Worm (Caenorhabditis elegans) whole organism, late embryonic: ENCODE measurements around the gene F49C5.3.

Experiments used
- F13H6.1 ChIP-seq: sonication (generic microtip); optimal IDR thresholded peaks from 2 replicates; lab custom pipeline; 2016; ENCODE audit warnings: missing genetic modification characterization, missing compliant biosample characterization
- ama-1 ChIP-seq: fragments of 150-350 bp; optimal IDR thresholded peaks from 2 replicates; lab custom pipeline; 2014
- ceh-14 ChIP-seq: sonication (generic microtip); optimal IDR thresholded peaks from 2 replicates; lab custom pipeline; 2016; ENCODE audit warnings: missing genotype, missing genetic modification characterization, missing compliant biosample characterization
- ceh-24 ChIP-seq: sonication (generic microtip); optimal IDR thresholded peaks from 2 replicates; lab custom pipeline; 2016; ENCODE audit warnings: mild to moderate bottlenecking, missing genetic modification characterization, missing compliant biosample characterization
- gmeb-2 ChIP-seq: sonication (generic microtip); optimal IDR thresholded peaks from 2 replicates; lab custom pipeline; 2016; ENCODE audit warnings: missing genetic modification characterization, inconsistent platforms, missing compliant biosample characterization
- hlh-8 ChIP-seq: sonication (generic microtip); optimal IDR thresholded peaks from 2 replicates; lab custom pipeline; 2016; ENCODE audit warnings: missing genotype, missing genetic modification characterization, missing compliant biosample characterization
- lim-6 ChIP-seq: sonication (generic microtip); optimal IDR thresholded peaks from 2 replicates; lab custom pipeline; 2016; ENCODE audit warnings: missing genetic modification characterization, missing compliant biosample characterization
- lin-11 ChIP-seq: fragments of 200-800 bp; sonication (Bioruptor generic); optimal IDR thresholded peaks from 2 replicates; lab custom pipeline; 2018; ENCODE audit warnings: mild to moderate bottlenecking, missing genetic modification characterization, missing compliant biosample characterization
- pha-4 ChIP-seq: fragments of 150-350 bp; optimal IDR thresholded peaks from 2 replicates; lab custom pipeline; 2018; ENCODE audit warnings: missing biosample characterization, missing genetic modification reagents, missing genetic modification characterization
- sox-2 ChIP-seq: fragments of 200-800 bp; sonication (Bioruptor generic); IDR thresholded peaks from 2 replicates; pipeline ENCODE4 v1.3.6; 2022; ENCODE audit warnings: missing genetic modification reagents, missing genetic modification characterization, missing compliant biosample characterization

DNA sequence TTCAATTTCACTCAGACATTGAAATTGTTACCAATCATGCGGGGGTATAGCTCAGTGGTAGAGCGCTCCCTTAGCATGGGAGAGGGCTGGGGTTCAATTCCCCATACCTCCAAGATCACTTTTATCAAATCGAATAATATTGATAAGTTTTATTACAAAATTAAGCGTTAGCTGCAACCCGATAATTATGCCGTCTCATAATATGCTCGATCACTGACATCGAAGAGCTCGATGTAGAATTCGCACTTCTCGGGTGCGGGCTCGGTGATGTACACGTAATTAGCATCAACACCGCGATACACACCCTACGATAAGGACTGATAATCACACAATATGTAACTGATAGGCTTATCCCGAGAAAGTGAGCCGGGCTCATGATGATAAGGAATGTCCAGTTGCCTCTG is 6.3 kb downstream of the F49C5.3 start:
- no peak for TF ChIP-seq lin-11 (tag; lab: Kevin White, UChicago)
- no peak for TF ChIP-seq hlh-8
- TF ChIP-seq pha-4 (tag; lab: Kevin White, UChicago) = no peak
- TF ChIP-seq sox-2 (GFP tag; lab: Robert Waterston, UW) = no peak
- TF ChIP-seq ama-1 (lab: Kevin White, UChicago) = no peak
- no peak for TF ChIP-seq gmeb-2 (tag; lab: Kevin White, UChicago)
- TF ChIP-seq ceh-24 = no peak
- no peak for TF ChIP-seq lim-6
- no peak for TF ChIP-seq F13H6.1
- no peak for TF ChIP-seq ceh-14 (tag; lab: Kevin White, UChicago)
